Worm (Caenorhabditis elegans) whole organism, early embryonic: Measurements from ENCODE around the gene F44E7.7.

Source experiments
- ama-1 ChIP-seq: fragments of 150-350 bp; optimal IDR thresholded peaks from 2 replicates; lab custom pipeline; 2014
- ceh-13 ChIP-seq: fragments of 200-800 bp; sonication (Bioruptor generic); optimal IDR thresholded peaks from 2 replicates; lab custom pipeline; 2018; ENCODE audit warnings: mild to moderate bottlenecking, missing genetic modification characterization, missing compliant biosample characterization
- ceh-36 ChIP-seq: sonication (generic microtip); optimal IDR thresholded peaks from 2 replicates; lab custom pipeline; 2016; ENCODE audit warnings: missing genetic modification characterization, inconsistent platforms, missing compliant biosample characterization
- hnd-1 ChIP-seq: sonication (generic microtip); optimal IDR thresholded peaks from 2 replicates; lab custom pipeline; 2016; ENCODE audit warnings: missing genetic modification characterization, missing compliant biosample characterization
- scrt-1 ChIP-seq: fragments of 200-800 bp; sonication (Bioruptor generic); IDR thresholded peaks from 2 replicates; pipeline ENCODE4 v1.3.6; 2022; ENCODE audit warnings: missing genetic modification characterization, missing compliant biosample characterization

DNA sequence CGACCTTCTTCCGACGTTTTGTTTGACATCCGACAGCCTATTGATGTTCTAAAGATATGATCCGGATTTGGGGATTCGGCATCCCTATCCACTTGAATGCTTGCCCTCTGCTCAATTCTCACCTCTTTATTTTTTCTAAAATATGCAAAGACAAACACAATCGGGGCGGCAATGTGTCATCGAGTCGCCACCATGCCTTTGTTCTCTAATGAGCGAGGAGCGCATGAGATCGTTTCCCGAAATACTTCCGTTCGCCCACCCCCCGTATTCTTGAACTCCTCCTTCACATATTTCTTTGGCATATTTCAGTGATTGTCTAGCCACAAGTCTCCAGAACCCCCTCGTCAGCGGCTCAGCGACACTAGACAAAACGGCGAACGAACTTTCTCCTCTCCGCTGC, 14.1 kb upstream of the F44E7.7 start, which contains the start of gene cyn-17:
- TF ChIP-seq ceh-36 (tag; lab: Kevin White, UChicago) (no peak), ama-1 (lab: Kevin White, UChicago) (no peak), hnd-1 (tag; lab: Kevin White, UChicago) (no peak), ceh-13 (GFP tag; lab: Kevin White, UChicago) (no peak), scrt-1 (GFP tag; lab: Robert Waterston, UW) (no peak)
